Fruit fly (Drosophila melanogaster): ENCODE data around the gene CG32365.

CG32365 gene

DNA sequence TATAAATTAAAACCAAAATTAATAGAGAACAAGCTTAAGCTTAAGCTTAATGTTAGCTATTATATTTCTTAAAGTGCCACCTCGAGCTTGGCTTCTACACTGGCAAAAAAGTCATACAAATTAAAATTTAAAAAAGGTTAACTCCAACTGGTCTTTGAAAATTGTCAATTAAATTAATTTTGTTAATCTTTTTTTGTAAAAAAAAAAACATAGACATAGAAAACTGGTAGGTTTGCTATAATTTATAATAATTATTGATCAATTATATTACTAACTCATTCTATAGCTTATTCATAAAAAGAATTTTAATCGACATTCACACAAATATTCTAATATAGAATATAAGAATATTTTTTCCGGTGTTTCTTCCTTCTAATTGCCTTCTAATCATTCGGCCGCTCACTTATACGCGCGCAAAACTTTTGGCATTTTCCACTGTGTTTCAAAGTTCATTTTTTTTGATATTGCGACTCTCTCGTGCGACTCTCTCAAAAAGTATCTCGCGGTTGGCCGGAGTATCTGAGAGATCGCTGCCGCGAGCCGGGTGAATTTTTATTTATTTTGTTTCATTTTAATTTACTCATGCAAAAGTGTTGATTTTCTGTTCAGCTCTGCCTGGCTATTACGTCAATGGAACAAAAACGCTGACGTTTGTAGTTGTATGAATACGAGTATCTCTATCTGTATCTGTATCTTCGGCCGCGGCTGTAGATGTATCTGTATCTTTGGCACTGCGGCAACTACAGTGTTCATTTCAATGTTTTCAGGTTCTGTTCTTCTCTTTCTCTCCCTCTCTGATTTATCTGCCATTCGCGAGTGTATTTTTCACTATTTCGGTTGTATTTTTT is 12.8 kb upstream of the CG32365 start:
- TF ChIP-seq sd (tag; optimal IDR thresholded peaks at IDR 0.05), result peak; percentile 42
- TF ChIP-seq CG3281 (GFP tag; optimal IDR thresholded peaks at IDR 0.05), result peak; percentile 91
- TF ChIP-seq CG10565 (GFP tag; optimal IDR thresholded peaks at IDR 0.05), result peak; percentile 7
- no peak for TF ChIP-seq Ets65A (GFP tag)
- TF ChIP-seq ATbp (GFP tag; optimal IDR thresholded peaks at IDR 0.05), result peak; percentile 24
- peak; percentile 60 for TF ChIP-seq wor (GFP tag; IDR thresholded peaks at IDR 0.05)
- peak; percentile 23; the same call in 1 of the 2 replicates for TF ChIP-seq Drgx (GFP tag; IDR thresholded peaks at IDR 0.05)
- TF ChIP-seq Nf-YB (GFP tag; optimal IDR thresholded peaks at IDR 0.05), result peak; percentile 75
- no peak for TF ChIP-seq mld (GFP tag; IDR thresholded peaks at IDR 0.05; ENCODE audit: partially characterized antibody)
- TF ChIP-seq crol (GFP tag; IDR thresholded peaks at IDR 0.05), result no peak
- TF ChIP-seq peb (GFP tag; IDR thresholded peaks at IDR 0.05), result no peak
- TF ChIP-seq Ptx1 (GFP tag; IDR thresholded peaks at IDR 0.05), result peak; percentile 90
- no peak for TF ChIP-seq pita (GFP tag; optimal IDR thresholded peaks at IDR 0.05)
- peak; percentile 58 for TF ChIP-seq CG5180 (GFP tag; optimal IDR thresholded peaks at IDR 0.05)
- TF ChIP-seq dmrt99B (tag; optimal IDR thresholded peaks at IDR 0.05), result peak; percentile 87
- TF ChIP-seq Mrtf (GFP tag; IDR thresholded peaks at IDR 0.05), result no peak; the same call in 2 of the 3 replicates
- TF ChIP-seq esg (GFP tag; conservative IDR thresholded peaks at IDR 0.05), result peak; percentile 83
- TF ChIP-seq slbo (GFP tag; IDR thresholded peaks at IDR 0.05), result peak; percentile 92
- no peak for TF ChIP-seq CG17802 (tag; optimal IDR thresholded peaks at IDR 0.05)
- TF ChIP-seq stc (GFP tag; IDR thresholded peaks at IDR 0.05), result peak; percentile 68
- TF ChIP-seq CG5953 (GFP tag; IDR thresholded peaks at IDR 0.05), result peak; percentile 45
- peak; percentile 4 for TF ChIP-seq TFAM (GFP tag; optimal IDR thresholded peaks at IDR 0.05)
- peak; percentile 30 for TF ChIP-seq CG4617 (GFP tag; optimal IDR thresholded peaks at IDR 0.05; ENCODE audit: borderline replicate concordance)
- no peak for TF ChIP-seq HLHmδ (GFP tag; optimal IDR thresholded peaks at IDR 0.05)
- TF ChIP-seq Atf6 (GFP tag; IDR thresholded peaks at IDR 0.05), result peak; percentile 76
- TF ChIP-seq CG10366 (GFP tag; IDR thresholded peaks at IDR 0.05), result peak; percentile 48
- no peak for TF ChIP-seq CG4707 (GFP tag; optimal IDR thresholded peaks at IDR 0.05)
- no peak for TF ChIP-seq lbe (GFP tag; optimal IDR thresholded peaks at IDR 0.05)
- TF ChIP-seq chinmo (GFP tag; IDR thresholded peaks at IDR 0.05; ENCODE audit: partially characterized antibody), result peak; percentile 97
- TF ChIP-seq toy (GFP tag; IDR thresholded peaks at IDR 0.05), result 0 out of 2 replicates have a peak, but pooled peaks have one; percentile 35
- peak; percentile 49 for TF ChIP-seq CG4328 (GFP tag; optimal IDR thresholded peaks at IDR 0.05)
- TF ChIP-seq Abd-B (GFP tag; optimal IDR thresholded peaks at IDR 0.05), result peak; percentile 32
- peak; percentile 71 for TF ChIP-seq CG14667 (GFP tag; IDR thresholded peaks at IDR 0.05)
- TF ChIP-seq cas (GFP tag; IDR thresholded peaks at IDR 0.05), result no peak
- TF ChIP-seq so (GFP tag; IDR thresholded peaks at IDR 0.05), result peak; percentile 11; the same call in 1 of the 3 replicates
- TF ChIP-seq vvl (GFP tag; IDR thresholded peaks at IDR 0.05), result peak; percentile 66
- TF ChIP-seq CkIIα-i1 (GFP tag; IDR thresholded peaks at IDR 0.05), result no peak
- TF ChIP-seq salm (tag; optimal IDR thresholded peaks at IDR 0.05), result peak; percentile 40
- no peak for TF ChIP-seq unc-4 (GFP tag; IDR thresholded peaks at IDR 0.05; ENCODE audit: partially characterized antibody)
- peak; percentile 48 for TF ChIP-seq CG17829 (tag; optimal IDR thresholded peaks at IDR 0.05)
- peak; percentile 34; the same call in 1 of the 3 replicates for TF ChIP-seq CG34224 (GFP tag; IDR thresholded peaks at IDR 0.05; ENCODE audit: partially characterized antibody)
- TF ChIP-seq CG32772 (GFP tag; IDR thresholded peaks at IDR 0.05), result peak; percentile 71
- peak; percentile 89 for TF ChIP-seq dysf (GFP tag; IDR thresholded peaks at IDR 0.05)
- no peak for TF ChIP-seq chn (GFP tag; optimal IDR thresholded peaks at IDR 0.05)
- no peak for TF ChIP-seq Ets97D (GFP tag; optimal IDR thresholded peaks at IDR 0.05)
- peak; percentile 17; the same call in 1 of the 2 replicates for TF ChIP-seq NFAT (GFP tag; IDR thresholded peaks at IDR 0.05)
- no peak for TF ChIP-seq CG3163 (GFP tag; optimal IDR thresholded peaks at IDR 0.05)
- TF ChIP-seq ase (GFP tag; IDR thresholded peaks at IDR 0.05), result 0 out of 3 replicates have a peak, but pooled peaks have one; percentile 54
- TF ChIP-seq CG31388 (GFP tag; optimal IDR thresholded peaks at IDR 0.05), result peak; percentile 17

Data from whole organism, embryonic.